Worm (Caenorhabditis elegans) whole organism, young adult: ENCODE results near the gene lin-9.

Experiments
- B0035.1 ChIP-seq: sonication (generic microtip); optimal IDR thresholded peaks from 2 replicates; lab custom pipeline; 2016; ENCODE audit warnings: missing genetic modification characterization, mild to moderate bottlenecking, missing compliant biosample characterization, missing genotype, missing genetic modification reagents
- B0336.3 ChIP-seq: fragments of 200-800 bp; sonication (Bioruptor generic); IDR thresholded peaks from 2 replicates; pipeline ENCODE4 v1.3.6; 2022; ENCODE audit warnings: missing genetic modification characterization, missing compliant biosample characterization
- D2030.7 ChIP-seq: fragments of 200-800 bp; sonication (Bioruptor generic); IDR thresholded peaks from 2 replicates; pipeline ENCODE4 v1.3.6; 2022; ENCODE audit warnings: missing genetic modification reagents, missing genetic modification characterization, missing compliant biosample characterization
- F10E7.11 ChIP-seq: sonication (generic microtip); optimal IDR thresholded peaks from 2 replicates; lab custom pipeline; 2017; ENCODE audit warnings: mild to moderate bottlenecking, missing genetic modification characterization, moderate library complexity, missing compliant biosample characterization
- F33H1.4 ChIP-seq: fragments of 200-800 bp; sonication (Bioruptor generic); IDR thresholded peaks from 2 replicates; pipeline ENCODE4 v1.3.6; 2022; ENCODE audit warnings: missing genetic modification reagents, missing genetic modification characterization, missing compliant biosample characterization
- F55B11.4 ChIP-seq: sonication (generic microtip); optimal IDR thresholded peaks from 2 replicates; lab custom pipeline; 2016; ENCODE audit warnings: missing compliant biosample characterization, missing genetic modification characterization, borderline replicate concordance; ENCODE audit not compliant: insufficient read depth
- F57A8.1 ChIP-seq: fragments of 200-800 bp; sonication (Bioruptor generic); optimal IDR thresholded peaks from 2 replicates; lab custom pipeline; 2018; ENCODE audit warnings: mild to moderate bottlenecking, missing genetic modification characterization, moderate library complexity, missing compliant biosample characterization
- K12H6.12 ChIP-seq: fragments of 200-800 bp; sonication (Bioruptor generic); optimal IDR thresholded peaks from 2 replicates; lab custom pipeline; 2018; ENCODE audit warnings: mild to moderate bottlenecking, missing genetic modification characterization, missing compliant biosample characterization
- Y56A3A.18 ChIP-seq: fragments of 200-800 bp; sonication (Bioruptor generic); IDR thresholded peaks from 2 replicates; pipeline ENCODE4 v1.3.6; 2022; ENCODE audit warnings: missing genetic modification reagents, missing genetic modification characterization, missing compliant biosample characterization
- aptf-2 ChIP-seq: fragments of 200-800 bp; sonication (Bioruptor generic); conservative IDR thresholded peaks from 2 replicates; pipeline ENCODE4 v1.3.6; 2022; ENCODE audit warnings: missing genetic modification reagents, missing genetic modification characterization, missing compliant biosample characterization
- aptf-3 ChIP-seq: fragments of 200-800 bp; sonication (Bioruptor generic); IDR thresholded peaks from 2 replicates; pipeline ENCODE4 v1.3.6; 2022; ENCODE audit warnings: missing genetic modification characterization, missing compliant biosample characterization
- ccch-3 ChIP-seq: fragments of 200-800 bp; sonication (Bioruptor generic); optimal IDR thresholded peaks from 2 replicates; lab custom pipeline; 2018; ENCODE audit warnings: mild to moderate bottlenecking, missing genetic modification characterization, missing compliant biosample characterization
- ceh-40 ChIP-seq: fragments of 200-800 bp; sonication (Bioruptor generic); IDR thresholded peaks from 2 replicates; pipeline ENCODE4 v1.3.6; 2022; ENCODE audit warnings: missing genetic modification characterization, missing compliant biosample characterization
- ceh-58 ChIP-seq: fragments of 200-800 bp; sonication (Bioruptor generic); IDR thresholded peaks from 2 replicates; pipeline ENCODE4 v1.3.6; 2022; ENCODE audit warnings: missing genetic modification characterization, missing compliant biosample characterization
- ceh-79 ChIP-seq: sonication (generic microtip); optimal IDR thresholded peaks from 2 replicates; lab custom pipeline; 2017; ENCODE audit warnings: mild to moderate bottlenecking, missing genetic modification characterization, missing compliant biosample characterization
- die-1 ChIP-seq: sonication (generic microtip); optimal IDR thresholded peaks from 2 replicates; lab custom pipeline; 2016; ENCODE audit warnings: missing genotype, mild to moderate bottlenecking, missing genetic modification characterization, missing compliant biosample characterization
- dox-1 ChIP-seq: fragments of 200-800 bp; sonication (Bioruptor generic); IDR thresholded peaks from 2 replicates; pipeline ENCODE4 v1.3.6; 2022; ENCODE audit warnings: missing genetic modification reagents, missing genetic modification characterization, missing compliant biosample characterization
- dpl-1 ChIP-seq: fragments of 150-350 bp; optimal IDR thresholded peaks from 2 replicates; lab custom pipeline; 2014; ENCODE audit warnings: missing biosample characterization, missing genetic modification reagents, missing genetic modification characterization
- efl-1 ChIP-seq: fragments of 150-350 bp; optimal IDR thresholded peaks from 2 replicates; lab custom pipeline; 2014; ENCODE audit warnings: missing biosample characterization, missing genetic modification reagents, missing genetic modification characterization
- egl-18 ChIP-seq: fragments of 200-800 bp; sonication (Bioruptor generic); IDR thresholded peaks from 2 replicates; pipeline ENCODE4 v1.3.6; 2022; ENCODE audit warnings: missing genetic modification reagents, missing genetic modification characterization, missing compliant biosample characterization
- him-1 ChIP-seq: sonication (generic microtip); optimal IDR thresholded peaks from 2 replicates; lab custom pipeline; 2016; ENCODE audit warnings: missing genotype, missing genetic modification reagents, missing genetic modification characterization, missing compliant biosample characterization
- hmg-1.2 ChIP-seq: fragments of 200-800 bp; sonication (Bioruptor generic); IDR thresholded peaks from 2 replicates; pipeline ENCODE4 v1.3.6; 2022; ENCODE audit warnings: missing genetic modification reagents, missing genetic modification characterization, missing compliant biosample characterization
- hsf-1 ChIP-seq: fragments of 200-800 bp; sonication (Bioruptor generic); IDR thresholded peaks from 2 replicates; pipeline ENCODE4 v1.3.6; 2022; ENCODE audit warnings: missing genetic modification reagents, missing genetic modification characterization, missing compliant biosample characterization
- lag-1 ChIP-seq: fragments of 200-800 bp; sonication (Bioruptor generic); IDR thresholded peaks from 2 replicates; pipeline ENCODE4 v1.3.6; 2022; ENCODE audit warnings: missing genetic modification reagents, missing genetic modification characterization, missing compliant biosample characterization
- lin-54 ChIP-seq: fragments of 200-800 bp; sonication (Bioruptor generic); optimal IDR thresholded peaks from 2 replicates; lab custom pipeline; 2018; ENCODE audit warnings: mild to moderate bottlenecking, missing genetic modification characterization, missing compliant biosample characterization
- lir-1 ChIP-seq: fragments of 200-800 bp; sonication (Bioruptor generic); conservative IDR thresholded peaks from 2 replicates; pipeline ENCODE4 v1.3.6; 2022; ENCODE audit warnings: missing genetic modification reagents, missing genetic modification characterization, missing compliant biosample characterization
- lsl-1 ChIP-seq: fragments of 200-800 bp; sonication (Bioruptor generic); optimal IDR thresholded peaks from 2 replicates; lab custom pipeline; 2018; ENCODE audit warnings: mild to moderate bottlenecking, missing genetic modification characterization, moderate library complexity, missing compliant biosample characterization
- madf-6 ChIP-seq: fragments of 200-800 bp; sonication (Bioruptor generic); IDR thresholded peaks from 2 replicates; pipeline ENCODE4 v1.3.6; 2022; ENCODE audit warnings: missing genetic modification reagents, missing genetic modification characterization, missing compliant biosample characterization
- madf-8 ChIP-seq: fragments of 200-800 bp; sonication (Bioruptor generic); conservative IDR thresholded peaks from 2 replicates; pipeline ENCODE4 v1.3.6; 2022; ENCODE audit warnings: missing genetic modification reagents, missing genetic modification characterization, missing compliant biosample characterization
- mes-4 ChIP-seq: sonication (generic microtip); optimal IDR thresholded peaks from 2 replicates; lab custom pipeline; 2016; ENCODE audit warnings: missing genotype, missing genetic modification characterization, missing compliant biosample characterization
- nfyb-1 ChIP-seq: fragments of 200-800 bp; sonication (Bioruptor generic); IDR thresholded peaks from 2 replicates; pipeline ENCODE4 v1.3.6; 2022; ENCODE audit warnings: missing genetic modification reagents, missing genetic modification characterization, missing compliant biosample characterization
- nhr-90 ChIP-seq: sonication (generic microtip); optimal IDR thresholded peaks from 2 replicates; lab custom pipeline; 2016; ENCODE audit warnings: missing genotype, mild to moderate bottlenecking, missing genetic modification characterization, missing compliant biosample characterization
- snpc-3.4 ChIP-seq: sonication (generic microtip); optimal IDR thresholded peaks from 2 replicates; lab custom pipeline; 2017; ENCODE audit warnings: missing genetic modification characterization, mild to moderate bottlenecking, missing compliant biosample characterization, antibody characterized with exemption, moderate library complexity, missing genotype, missing genetic modification reagents
- xnd-1 ChIP-seq: sonication (generic microtip); optimal IDR thresholded peaks from 2 replicates; lab custom pipeline; 2016; ENCODE audit warnings: missing genotype, missing genetic modification reagents, missing genetic modification characterization, missing compliant biosample characterization
- ztf-25 ChIP-seq: fragments of 200-800 bp; sonication (Bioruptor generic); IDR thresholded peaks from 2 replicates; pipeline ENCODE4 v1.3.6; 2022; ENCODE audit warnings: missing genetic modification reagents, missing genetic modification characterization, missing compliant biosample characterization
- ztf-26 ChIP-seq: sonication (generic microtip); optimal IDR thresholded peaks from 2 replicates; lab custom pipeline; 2017; ENCODE audit warnings: missing genetic modification characterization, missing compliant biosample characterization

lin-9 gene

DNA sequence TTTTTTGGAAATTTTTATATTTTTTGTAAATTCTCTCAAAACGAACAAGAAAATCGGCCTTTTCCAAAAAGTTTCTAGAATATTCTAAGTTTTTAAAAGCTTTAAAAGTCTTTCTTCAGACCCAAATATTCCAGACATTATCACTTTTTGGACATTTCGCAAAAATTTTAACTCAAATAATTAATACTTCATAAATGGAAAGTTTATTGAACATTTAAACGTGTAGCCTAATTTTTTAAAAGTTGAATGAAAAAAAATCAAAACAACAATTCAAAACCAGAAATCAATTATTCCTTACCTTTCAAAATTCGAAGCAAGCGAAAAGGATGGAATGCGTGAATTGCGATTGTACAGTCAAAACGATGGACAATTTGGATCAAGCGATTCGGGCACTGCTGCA, 15.9 kb upstream of the lin-9 start, which contains the start of gene ZK637.15:
TSS of gene ZK637.15 (plus strand) at position 301 of the 400 bp plus-strand sequence.
- TF ChIP-seq madf-6 (GFP tag; lab: Robert Waterston, UW) (no peak), Y56A3A.18 (GFP tag; lab: Robert Waterston, UW) (no peak), aptf-3 (no peak), B0336.3 (GFP tag; lab: Robert Waterston, UW) (no peak), dox-1 (no peak), nhr-90 (no peak), B0035.1 (tag; lab: Kevin White, UChicago) (no peak), ceh-79 (tag; lab: Kevin White, UChicago) (no peak), him-1 (no peak), hsf-1 (no peak), xnd-1 (tag; lab: Kevin White, UChicago) (no peak), snpc-3.4 (no peak), ztf-26 (tag; lab: Kevin White, UChicago) (no peak), ccch-3 (GFP tag; lab: Kevin White, UChicago) (no peak), K12H6.12 (no peak), lin-54 (no peak), lsl-1 (GFP tag; lab: Kevin White, UChicago) (no peak), lir-1 (GFP tag; lab: Robert Waterston, UW) (no peak), madf-8 (no peak)

DNA sequence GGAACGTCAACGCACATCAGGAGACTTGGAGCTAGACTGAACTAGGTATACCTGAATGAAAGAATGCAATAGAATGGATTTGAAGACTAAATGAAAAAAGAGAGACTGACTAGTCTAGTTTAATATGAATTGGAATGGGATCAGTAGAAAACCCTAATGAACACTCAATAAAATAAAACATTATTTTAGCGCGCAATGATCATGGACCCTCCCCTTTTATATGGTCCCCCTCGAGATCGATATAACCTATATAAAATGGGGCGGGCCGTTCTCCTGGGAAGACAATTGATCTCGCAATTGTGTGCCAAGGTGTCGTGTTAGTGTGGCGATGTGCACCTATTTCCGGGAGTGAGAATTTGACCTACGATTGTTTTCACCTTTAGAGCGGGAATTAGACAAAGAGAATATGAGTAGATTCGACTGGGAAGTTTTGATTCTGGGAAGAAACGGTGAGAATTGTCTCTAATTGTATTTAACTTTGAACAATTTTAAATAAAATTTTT, 14.0 kb upstream of the lin-9 start, which contains the start of gene cdc-25.3:
TSS of gene cdc-25.3 (minus strand) at position 51 of the 503 bp plus-strand sequence.
- TF ChIP-seq dpl-1 (GFP tag; lab: Kevin White, UChicago) (peak; percentile 17), aptf-3 (peak; percentile 87), xnd-1 (tag; lab: Kevin White, UChicago) (peak; percentile 27), hmg-1.2 (GFP tag; lab: Robert Waterston, UW) (peak; percentile 26; the same call in 1 of the 2 replicates), F33H1.4 (peak; percentile 26; the same call in 1 of the 2 replicates), efl-1 (GFP tag; lab: Kevin White, UChicago) (peak; percentile 70), madf-6 (GFP tag; lab: Robert Waterston, UW) (peak; percentile 85), nfyb-1 (GFP tag; lab: Robert Waterston, UW) (no peak), ceh-58 (GFP tag; lab: Robert Waterston, UW) (no peak), him-1 (no peak), aptf-2 (peak; percentile 99), madf-8 (peak; percentile 27; the same call in 1 of the 2 replicates), ztf-25 (0 out of 2 replicates have a peak, but pooled peaks have one; percentile 13)

DNA sequence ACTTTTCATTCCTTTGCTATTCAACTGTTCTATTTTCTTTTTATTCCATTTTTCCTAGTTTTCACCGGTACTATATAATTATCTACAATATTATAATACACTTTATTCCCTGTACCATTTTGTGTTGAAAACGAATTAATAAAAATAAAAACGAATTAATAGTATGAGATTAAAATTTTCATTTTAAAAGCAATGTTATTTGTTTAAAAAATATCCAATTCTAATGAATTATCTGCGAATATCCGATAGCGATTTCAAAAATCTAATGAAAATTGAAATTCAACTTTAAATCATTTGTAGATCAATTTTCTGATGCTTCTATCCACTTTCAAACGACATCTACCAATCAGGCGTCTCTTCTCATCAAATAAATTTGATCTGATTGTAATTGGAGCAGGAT, 9.5 kb upstream of the lin-9 start, which contains the start of gene trxr-2:
TSS of gene trxr-2 (plus strand) at position 301 of the 400 bp plus-strand sequence.
- TF ChIP-seq F55B11.4 (tag; lab: Kevin White, UChicago) (no peak), F10E7.11 (tag; lab: Kevin White, UChicago) (no peak), egl-18 (no peak), die-1 (tag; lab: Kevin White, UChicago) (no peak), nfyb-1 (GFP tag; lab: Robert Waterston, UW) (no peak), B0336.3 (GFP tag; lab: Robert Waterston, UW) (no peak), him-1 (no peak), ceh-40 (GFP tag; lab: Robert Waterston, UW) (no peak), F57A8.1 (GFP tag; lab: Kevin White, UChicago) (no peak), D2030.7 (no peak), lag-1 (GFP tag; lab: Robert Waterston, UW) (no peak), dox-1 (no peak), mes-4 (tag; lab: Kevin White, UChicago) (no peak)
- TF ChIP-seq, all 124 proteins: peak for 0
